Fruit fly (Drosophila melanogaster) S2 (cell line): ENCODE results near the gene CG10553.

Experiments
- CG8478 ChIP-seq: fragments of >200 bp; optimal IDR thresholded peaks from 2 replicates; lab custom pipeline; 2018
- CTCF ChIP-seq, 2 experiments: fragments of >200 bp; optimal IDR thresholded peaks; 2 replicates each; lab custom pipeline; 2018

DNA sequence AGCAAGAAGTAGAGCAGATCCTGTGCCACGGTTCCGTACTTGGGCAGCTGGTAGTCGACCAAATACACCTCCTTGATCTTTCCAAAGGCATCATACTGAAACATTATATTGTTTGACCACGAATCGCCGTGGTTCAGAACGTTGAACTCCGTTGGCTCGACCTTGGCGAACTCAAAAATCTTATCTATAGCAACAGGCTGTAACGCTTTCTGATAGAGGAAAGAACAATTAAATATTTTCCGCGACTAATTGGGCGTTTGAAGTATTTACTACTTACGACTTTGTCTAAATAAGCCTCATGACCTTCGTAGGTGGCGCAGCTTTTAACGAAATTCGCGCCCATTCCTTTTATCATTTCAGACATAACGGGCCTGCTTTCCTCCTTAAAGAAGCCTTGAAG, 3.8 kb upstream of the CG10553 start:
- TF ChIP-seq CTCF (optimal IDR thresholded peaks at IDR 0.05; lab: Kevin White, UChicago): no peak
- no peak for TF ChIP-seq CG8478 (lab: Kevin White, UChicago)
